Worm (Caenorhabditis elegans) whole organism, L2 larva: ENCODE data around the gene ufl-1.

ENCODE experiments used
- C34F6.9 ChIP-seq: fragments of 150-350 bp; optimal IDR thresholded peaks from 2 replicates; lab custom pipeline; 2014; ENCODE audit warnings: missing biosample characterization, missing genetic modification characterization
- F13H6.1 ChIP-seq: sonication (generic microtip); optimal IDR thresholded peaks from 2 replicates; lab custom pipeline; 2016; ENCODE audit warnings: missing genetic modification characterization, missing compliant biosample characterization
- ZK546.5 ChIP-seq: sonication (generic microtip); optimal IDR thresholded peaks from 2 replicates; lab custom pipeline; 2017; ENCODE audit warnings: missing biosample characterization, missing genetic modification characterization
- aly-2 ChIP-seq: fragments of 150-350 bp; optimal IDR thresholded peaks from 2 replicates; lab custom pipeline; 2014; ENCODE audit warnings: missing biosample characterization, missing genetic modification characterization
- ama-1 ChIP-seq: fragments of 150-350 bp; optimal IDR thresholded peaks from 2 replicates; lab custom pipeline; 2018; ENCODE audit warnings: inconsistent platforms
- blmp-1 ChIP-seq: sonication (generic microtip); optimal IDR thresholded peaks from 2 replicates; lab custom pipeline; 2017; ENCODE audit warnings: missing genetic modification characterization, mild to moderate bottlenecking, missing compliant biosample characterization, antibody characterized with exemption, moderate library complexity; ENCODE audit not compliant: insufficient read depth
- crh-2 ChIP-seq: sonication (generic microtip); optimal IDR thresholded peaks from 2 replicates; lab custom pipeline; 2017; ENCODE audit warnings: missing biosample characterization, missing genetic modification characterization
- dmd-4 ChIP-seq: sonication (generic microtip); optimal IDR thresholded peaks from 2 replicates; lab custom pipeline; 2017; ENCODE audit warnings: missing biosample characterization, missing genetic modification characterization
- egl-27 ChIP-seq: sonication (generic microtip); optimal IDR thresholded peaks from 3 replicates; lab custom pipeline; 2017; ENCODE audit warnings: missing biosample characterization, missing genetic modification reagents, missing genetic modification characterization
- fos-1 ChIP-seq: fragments of 150-350 bp; optimal IDR thresholded peaks from 2 replicates; lab custom pipeline; 2014; ENCODE audit warnings: missing biosample characterization, missing genetic modification characterization
- gmeb-1 ChIP-seq: fragments of 150-350 bp; optimal IDR thresholded peaks from 2 replicates; lab custom pipeline; 2014; ENCODE audit warnings: missing biosample characterization, missing genetic modification characterization
- lin-13 ChIP-seq: fragments of 150-350 bp; optimal IDR thresholded peaks from 2 replicates; lab custom pipeline; 2014; ENCODE audit warnings: missing biosample characterization, missing genetic modification reagents, missing genetic modification characterization
- lin-39 ChIP-seq: fragments of 150-350 bp; optimal IDR thresholded peaks from 2 replicates; lab custom pipeline; 2014; ENCODE audit warnings: missing biosample characterization, missing genetic modification reagents, missing genetic modification characterization
- lsy-2 ChIP-seq, 2 experiments: fragments of 150-350 bp in 1 of 2; sonication (generic microtip) in 1 of 2; optimal IDR thresholded peaks; 2 replicates each; lab custom pipeline; 2014 to 2017; ENCODE audit warnings: missing biosample characterization in 2 of 2, missing genetic modification characterization in 2 of 2
- mab-5 ChIP-seq: fragments of 150-350 bp; optimal IDR thresholded peaks from 2 replicates; lab custom pipeline; 2014; ENCODE audit warnings: missing biosample characterization, missing genetic modification characterization
- mbf-1 ChIP-seq: sonication (generic microtip); optimal IDR thresholded peaks from 2 replicates; lab custom pipeline; 2017; ENCODE audit warnings: missing biosample characterization, missing genetic modification characterization
- nhr-10 ChIP-seq: sonication (generic microtip); optimal IDR thresholded peaks from 2 replicates; lab custom pipeline; 2017; ENCODE audit warnings: missing biosample characterization, missing genetic modification characterization
- nhr-11 ChIP-seq: fragments of 150-350 bp; optimal IDR thresholded peaks from 2 replicates; lab custom pipeline; 2014; ENCODE audit warnings: missing biosample characterization, missing genetic modification characterization
- nhr-12 ChIP-seq: fragments of 150-350 bp; optimal IDR thresholded peaks from 2 replicates; lab custom pipeline; 2014; ENCODE audit warnings: missing biosample characterization, missing genetic modification characterization
- nhr-21 ChIP-seq: fragments of 150-350 bp; optimal IDR thresholded peaks from 2 replicates; lab custom pipeline; 2014; ENCODE audit warnings: missing biosample characterization, missing genetic modification characterization
- nhr-237 ChIP-seq: fragments of 150-350 bp; optimal IDR thresholded peaks from 2 replicates; lab custom pipeline; 2014; ENCODE audit warnings: missing biosample characterization, missing genetic modification characterization
- nhr-25 ChIP-seq: fragments of 150-350 bp; sonication (generic microtip); optimal IDR thresholded peaks from 3 replicates; lab custom pipeline; 2014; ENCODE audit warnings: missing biosample characterization, missing genetic modification characterization
- nhr-6 ChIP-seq: fragments of 150-350 bp; optimal IDR thresholded peaks from 2 replicates; lab custom pipeline; 2014; ENCODE audit warnings: missing biosample characterization, missing genetic modification characterization
- nhr-77 ChIP-seq: fragments of 150-350 bp; optimal IDR thresholded peaks from 2 replicates; lab custom pipeline; 2014; ENCODE audit warnings: missing biosample characterization, missing genetic modification characterization
- peb-1 ChIP-seq: fragments of 150-350 bp; optimal IDR thresholded peaks from 2 replicates; lab custom pipeline; 2014; ENCODE audit warnings: missing biosample characterization, missing genetic modification characterization
- sma-3 ChIP-seq: sonication (generic microtip); optimal IDR thresholded peaks from 2 replicates; lab custom pipeline; 2016; ENCODE audit warnings: missing genetic modification reagents, missing genetic modification characterization, missing compliant biosample characterization
- sma-9 ChIP-seq, 2 experiments: fragments of 150-350 bp in 1 of 2; sonication (generic microtip) in 1 of 2; optimal IDR thresholded peaks; 2 replicates each; lab custom pipeline; 2014 to 2016; ENCODE audit warnings: missing genetic modification characterization in 2 of 2, mild to moderate bottlenecking in 1 of 2, missing biosample characterization in 1 of 2, missing compliant biosample characterization in 1 of 2, missing genetic modification reagents in 1 of 2, moderate library complexity in 1 of 2
- unc-39 ChIP-seq: fragments of 150-350 bp; optimal IDR thresholded peaks from 2 replicates; lab custom pipeline; 2014; ENCODE audit warnings: missing biosample characterization, missing genetic modification characterization
- unc-55 ChIP-seq: fragments of 150-350 bp; sonication (generic microtip); optimal IDR thresholded peaks from 3 replicates; lab custom pipeline; 2014; ENCODE audit warnings: missing biosample characterization, missing genetic modification reagents, missing genetic modification characterization
- unc-62 ChIP-seq: fragments of 150-350 bp; optimal IDR thresholded peaks from 2 replicates; lab custom pipeline; 2014; ENCODE audit warnings: missing biosample characterization, missing genetic modification reagents, missing genetic modification characterization
- zag-1 ChIP-seq: fragments of 150-350 bp; optimal IDR thresholded peaks from 2 replicates; lab custom pipeline; 2014; ENCODE audit warnings: missing biosample characterization, missing genetic modification characterization
- ztf-1 ChIP-seq: fragments of 200-800 bp; sonication (Bioruptor generic); conservative IDR thresholded peaks from 2 replicates; pipeline ENCODE4 v1.3.6; 2022; ENCODE audit warnings: missing genetic modification characterization, missing compliant biosample characterization
- ztf-11 ChIP-seq: sonication (generic microtip); optimal IDR thresholded peaks from 2 replicates; lab custom pipeline; 2017; ENCODE audit warnings: missing biosample characterization, missing genetic modification characterization
- ztf-4 ChIP-seq: fragments of 150-350 bp; optimal IDR thresholded peaks from 2 replicates; lab custom pipeline; 2014; ENCODE audit warnings: missing biosample characterization, missing genetic modification characterization

Gene ufl-1

DNA sequence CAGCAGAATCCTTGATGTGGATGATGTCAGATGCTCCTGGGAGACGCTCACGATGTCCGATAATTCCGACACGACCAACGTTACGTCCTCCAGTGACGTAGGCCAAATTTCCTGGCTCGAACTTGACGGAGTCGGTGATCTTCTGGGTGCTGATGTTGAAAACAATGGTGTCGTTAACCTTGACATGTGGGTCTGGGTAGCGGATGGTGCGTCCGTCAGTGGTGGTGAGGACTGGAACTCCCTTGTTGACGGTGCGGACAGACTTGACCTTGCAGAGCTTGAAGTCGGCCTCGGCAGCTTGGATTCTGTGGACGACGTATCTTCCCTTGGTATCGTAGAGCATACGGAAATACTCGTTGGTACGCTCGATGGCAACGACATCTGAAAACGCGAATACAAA is 47.3 kb upstream of the ufl-1 start:
- TF ChIP-seq ZK546.5 (tag; lab: Kevin White, UChicago) (no peak), unc-55 (GFP tag; lab: Kevin White, UChicago) (no peak), mab-5 (tag; lab: Kevin White, UChicago) (no peak), sma-3 (GFP tag; lab: Kevin White, UChicago) (no peak), ama-1 (lab: Kevin White, UChicago) (no peak), ztf-11 (no peak), peb-1 (no peak), F13H6.1 (tag; lab: Kevin White, UChicago) (no peak), fos-1 (tag; lab: Kevin White, UChicago) (no peak)

DNA sequence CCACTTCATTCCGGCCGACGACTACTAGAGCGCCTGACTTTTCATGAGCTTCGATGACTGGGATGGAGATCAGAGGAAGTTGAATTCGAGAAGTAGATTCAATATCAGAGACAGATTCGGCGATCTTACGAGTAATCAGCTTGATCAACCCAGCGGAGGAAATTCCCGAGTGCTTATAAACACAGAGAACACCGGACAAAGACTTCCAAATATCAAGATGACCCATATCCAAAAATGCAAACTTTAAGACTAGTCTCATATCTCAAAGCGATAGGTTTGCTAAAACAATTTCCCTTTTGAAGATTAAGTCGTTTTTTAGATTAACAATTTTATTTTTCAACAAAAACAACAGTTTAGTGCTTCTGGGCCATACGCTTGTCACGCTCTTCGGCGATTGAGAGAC is 46.7 kb upstream of the ufl-1 start, which contains the start of gene Y43B11AR.3:
Y43B11AR.3 (minus strand) TSS at position 335 of the 403 bp plus-strand sequence.
- TF ChIP-seq ama-1 (lab: Kevin White, UChicago) (peak; percentile 46), nhr-21 (tag; lab: Kevin White, UChicago) (no peak), aly-2 (no peak), nhr-25 (tag; lab: Kevin White, UChicago) (no peak), nhr-11 (tag; lab: Kevin White, UChicago) (peak; percentile 33)

DNA sequence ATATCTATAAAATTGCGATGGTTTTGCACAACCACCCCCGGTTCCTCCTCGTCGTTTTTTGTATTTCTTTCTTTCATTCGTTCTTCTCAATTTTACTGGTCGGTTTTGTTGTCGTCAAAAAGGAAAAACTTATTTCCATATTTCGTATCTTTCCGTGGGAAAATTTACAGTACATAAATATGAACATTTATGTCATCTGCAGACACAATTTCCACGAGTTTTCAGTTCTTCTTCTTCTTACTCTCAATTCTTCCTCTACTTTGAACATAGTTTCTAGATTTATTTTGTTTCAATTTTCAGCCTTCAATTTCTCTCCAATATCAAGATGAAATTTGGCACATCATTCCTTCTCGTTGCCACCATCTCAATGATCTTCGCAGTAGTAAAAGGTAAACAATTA is 44.6 kb upstream of the ufl-1 start, which contains the start of gene Y43B11AR.1:
Y43B11AR.1 (plus strand) TSS at position 301 of the 400 bp plus-strand sequence.
- no peak for TF ChIP-seq blmp-1 (tag; lab: Kevin White, UChicago)
- no peak for TF ChIP-seq lin-39 (tag; lab: Kevin White, UChicago)
- no peak for TF ChIP-seq nhr-237
- TF ChIP-seq ztf-11 = no peak
- TF ChIP-seq peb-1 = no peak
- no peak for TF ChIP-seq egl-27 (tag; lab: Kevin White, UChicago)
- no peak for TF ChIP-seq nhr-21 (tag; lab: Kevin White, UChicago)
- TF ChIP-seq nhr-77 (tag; lab: Kevin White, UChicago) = no peak
- TF ChIP-seq unc-39 = no peak
- TF ChIP-seq zag-1 (tag; lab: Kevin White, UChicago) = no peak
- TF ChIP-seq gmeb-1 (tag; lab: Kevin White, UChicago) = no peak
- TF ChIP-seq dmd-4 (tag; lab: Kevin White, UChicago) = no peak
- TF ChIP-seq sma-3 (GFP tag; lab: Kevin White, UChicago) = no peak
- TF ChIP-seq nhr-12 (tag; lab: Kevin White, UChicago) = no peak
- no peak for TF ChIP-seq unc-62 (GFP tag; lab: Kevin White, UChicago)
- TF ChIP-seq ztf-4 (tag; lab: Kevin White, UChicago) = no peak
- TF ChIP-seq ztf-1 (GFP tag; lab: Robert Waterston, UW) = no peak
- TF ChIP-seq, all 48 proteins: peak for 0

- TF ChIP-seq lin-13 (GFP tag; lab: Kevin White, UChicago) (no peak), mbf-1 (tag; lab: Kevin White, UChicago) (no peak), C34F6.9 (tag; lab: Kevin White, UChicago) (no peak), nhr-10 (tag; lab: Kevin White, UChicago) (no peak), nhr-11 (tag; lab: Kevin White, UChicago) (no peak), mab-5 (tag; lab: Kevin White, UChicago) (no peak), lsy-2 (tag; optimal IDR thresholded peaks at IDR 0.05; lab: Kevin White, UChicago) (no peak)
These were observed 38.4 kb upstream of the ufl-1 start, which contains the start of gene srg-50 for ce11 chrIV:7075063-7075462. Gene srg-50 (minus strand): TSS chrIV:7075163.

DNA sequence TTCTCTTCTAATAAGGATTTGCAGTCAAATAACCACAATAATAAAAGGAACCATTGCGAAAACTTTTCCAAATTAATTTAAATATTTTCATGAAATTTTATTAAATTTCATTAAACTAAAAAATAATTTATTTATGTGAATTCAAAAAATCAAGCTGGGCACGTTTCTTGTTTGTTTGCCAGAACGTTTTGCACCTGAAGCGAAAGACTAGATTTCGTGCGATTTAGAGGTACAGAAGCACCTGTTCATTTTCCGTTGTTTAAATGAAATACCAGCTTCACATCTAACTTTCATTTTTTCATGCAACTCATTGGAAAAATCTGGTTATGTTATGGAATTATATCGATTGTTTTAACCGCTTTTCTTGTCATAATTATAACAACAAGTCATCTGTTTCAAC is 35.5 kb upstream of the ufl-1 start, which contains the start of gene srg-48:
srg-48 (plus strand) TSS at position 301 of the 400 bp plus-strand sequence.
- TF ChIP-seq fos-1 (tag; lab: Kevin White, UChicago) (no peak), mbf-1 (tag; lab: Kevin White, UChicago) (no peak), nhr-25 (tag; lab: Kevin White, UChicago) (no peak), lsy-2 (tag; optimal IDR thresholded peaks at IDR 0.05; lab: Kevin White, UChicago) (no peak), nhr-21 (tag; lab: Kevin White, UChicago) (no peak), lin-39 (tag; lab: Kevin White, UChicago) (no peak), unc-55 (GFP tag; lab: Kevin White, UChicago) (no peak), sma-3 (GFP tag; lab: Kevin White, UChicago) (no peak), sma-9 (GFP tag; optimal IDR thresholded peaks at IDR 0.05; lab: Kevin White, UChicago) (no peak), sma-9 (tag; optimal IDR thresholded peaks at IDR 0.05; lab: Kevin White, UChicago) (no peak), nhr-6 (tag; lab: Kevin White, UChicago) (no peak), unc-62 (GFP tag; lab: Kevin White, UChicago) (no peak), aly-2 (no peak), crh-2 (no peak), dmd-4 (tag; lab: Kevin White, UChicago) (no peak), ztf-11 (no peak), ZK546.5 (tag; lab: Kevin White, UChicago) (no peak)
